Fruit fly (Drosophila melanogaster): ENCODE data around the gene epsilonCOP.
A peak's percentile ranks its signal among the peaks of the same experiment; 100 is the strongest.

epsilonCOP gene

dm6 chr2L:6455032-6455954 lies 33.6 kb upstream of the epsilonCOP start, which contains the start of gene retm (continued):
- TF ChIP-seq Ptx1 (GFP tag; IDR thresholded peaks at IDR 0.05) (no peak), Nf-YB (GFP tag; optimal IDR thresholded peaks at IDR 0.05) (peak; percentile 86), Hmx (GFP tag; optimal IDR thresholded peaks at IDR 0.05) (no peak), CG4360 (GFP tag; IDR thresholded peaks at IDR 0.05) (no peak), CG1603 (tag; optimal IDR thresholded peaks at IDR 0.05) (peak; percentile 10), Dll (GFP tag; IDR thresholded peaks at IDR 0.05; ENCODE audit: partially characterized antibody) (no peak), CG13424 (tag; optimal IDR thresholded peaks at IDR 0.05) (no peak), Nf-YA (GFP tag; IDR thresholded peaks at IDR 0.05) (no peak), CG11560 (tag; IDR thresholded peaks at IDR 0.05) (no peak), CG16813 (GFP tag; IDR thresholded peaks at IDR 0.05; ENCODE audit: partially characterized antibody) (no peak), HLH54F (GFP tag; optimal IDR thresholded peaks at IDR 0.05) (no peak), Atf6 (GFP tag; IDR thresholded peaks at IDR 0.05) (no peak), CG4424 (GFP tag; optimal IDR thresholded peaks at IDR 0.05) (no peak), bbx (GFP tag; IDR thresholded peaks at IDR 0.05; ENCODE audit: partially characterized antibody) (peak; percentile 39; the same call in 1 of the 2 replicates), phol (tag; optimal IDR thresholded peaks at IDR 0.05) (no peak), GATAe (GFP tag; conservative IDR thresholded peaks at IDR 0.05) (no peak), CG12391 (tag; optimal IDR thresholded peaks at IDR 0.05) (peak; percentile 8), unpg (GFP tag; optimal IDR thresholded peaks at IDR 0.05) (no peak), Elba2 (GFP tag; optimal IDR thresholded peaks at IDR 0.05) (peak; percentile 27), Atf-2 (GFP tag; optimal IDR thresholded peaks at IDR 0.05) (no peak), NfI (GFP tag; optimal IDR thresholded peaks at IDR 0.05) (peak; percentile 9), ab (GFP tag; optimal IDR thresholded peaks at IDR 0.05) (no peak), CG30403 (GFP tag; optimal IDR thresholded peaks at IDR 0.05) (no peak), lbe (GFP tag; optimal IDR thresholded peaks at IDR 0.05) (no peak), grau (tag; optimal IDR thresholded peaks at IDR 0.05) (no peak), CG10147 (GFP tag; optimal IDR thresholded peaks at IDR 0.05) (no peak), CG2199 (GFP tag; IDR thresholded peaks at IDR 0.05) (0 out of 3 replicates have a peak, but pooled peaks have one; percentile 19), CG1024 (GFP tag; IDR thresholded peaks at IDR 0.05) (0 out of 2 replicates have a peak, but pooled peaks have one; percentile 23), bigmax (GFP tag; optimal IDR thresholded peaks at IDR 0.05) (peak; percentile 52), CG9932 (GFP tag; IDR thresholded peaks at IDR 0.05) (no peak), bab2 (GFP tag; optimal IDR thresholded peaks at IDR 0.05) (no peak), ttk (GFP tag; IDR thresholded peaks at IDR 0.05) (no peak), CG6813 (GFP tag; optimal IDR thresholded peaks at IDR 0.05) (peak; percentile 10), CG11695 (GFP tag; IDR thresholded peaks at IDR 0.05) (0 out of 3 replicates have a peak, but pooled peaks have one; percentile 13), H15 (GFP tag; IDR thresholded peaks at IDR 0.05) (no peak), bcd (GFP tag; optimal IDR thresholded peaks at IDR 0.05) (no peak), Tbp (GFP tag; optimal IDR thresholded peaks at IDR 0.05) (no peak), CG6175 (GFP tag; IDR thresholded peaks at IDR 0.05) (no peak), inv (GFP tag; IDR thresholded peaks at IDR 0.05; ENCODE audit: partially characterized antibody) (no peak), prd (optimal IDR thresholded peaks at IDR 0.05) (no peak), prd (GFP tag; IDR thresholded peaks at IDR 0.05) (no peak), wor (GFP tag; IDR thresholded peaks at IDR 0.05) (no peak), C15 (GFP tag; IDR thresholded peaks at IDR 0.05) (no peak), CG7745 (tag; optimal IDR thresholded peaks at IDR 0.05) (peak; percentile 57), HLHmδ (GFP tag; optimal IDR thresholded peaks at IDR 0.05) (peak; percentile 50), eve (GFP tag; optimal IDR thresholded peaks at IDR 0.05) (no peak), CG17186 (GFP tag; optimal IDR thresholded peaks at IDR 0.05) (no peak), CG3726 (GFP tag; IDR thresholded peaks at IDR 0.05) (no peak), CG2129 (GFP tag; IDR thresholded peaks at IDR 0.05; ENCODE audit: partially characterized antibody) (no peak)

All from whole organism, embryonic.